Worm (Caenorhabditis elegans) whole organism, young adult: ENCODE results near the gene F26F12.3.

Source experiments
- B0261.1 ChIP-seq: sonication (generic microtip); optimal IDR thresholded peaks from 2 replicates; lab custom pipeline; 2016; ENCODE audit warnings: mild to moderate bottlenecking, missing genetic modification characterization, moderate library complexity, missing compliant biosample characterization
- C06A6.2 ChIP-seq: fragments of 200-800 bp; sonication (Bioruptor generic); conservative IDR thresholded peaks from 2 replicates; pipeline ENCODE4 v1.3.6; 2022; ENCODE audit warnings: missing genetic modification characterization, missing compliant biosample characterization
- C17E4.6 ChIP-seq: fragments of 200-800 bp; sonication (Bioruptor generic); IDR thresholded peaks from 2 replicates; pipeline ENCODE4 v1.3.6; 2022; ENCODE audit warnings: missing genetic modification reagents, missing genetic modification characterization, missing compliant biosample characterization
- D2030.7 ChIP-seq: fragments of 200-800 bp; sonication (Bioruptor generic); IDR thresholded peaks from 2 replicates; pipeline ENCODE4 v1.3.6; 2022; ENCODE audit warnings: missing genetic modification reagents, missing genetic modification characterization, missing compliant biosample characterization
- F33H1.4 ChIP-seq: fragments of 200-800 bp; sonication (Bioruptor generic); IDR thresholded peaks from 2 replicates; pipeline ENCODE4 v1.3.6; 2022; ENCODE audit warnings: missing genetic modification reagents, missing genetic modification characterization, missing compliant biosample characterization
- F52B5.7 ChIP-seq: sonication (generic microtip); optimal IDR thresholded peaks from 2 replicates; lab custom pipeline; 2016; ENCODE audit warnings: mild to moderate bottlenecking, missing genetic modification characterization, missing compliant biosample characterization
- K11D2.4 ChIP-seq: fragments of 200-800 bp; sonication (Bioruptor generic); IDR thresholded peaks from 2 replicates; pipeline ENCODE4 v1.3.6; 2022; ENCODE audit warnings: missing genetic modification reagents, missing genetic modification characterization, missing compliant biosample characterization
- K12H6.12 ChIP-seq: fragments of 200-800 bp; sonication (Bioruptor generic); optimal IDR thresholded peaks from 2 replicates; lab custom pipeline; 2018; ENCODE audit warnings: mild to moderate bottlenecking, missing genetic modification characterization, missing compliant biosample characterization
- Y53F4B.3 ChIP-seq: fragments of 200-800 bp; sonication (Bioruptor generic); IDR thresholded peaks from 2 replicates; pipeline ENCODE4 v1.3.6; 2022; ENCODE audit warnings: missing genetic modification reagents, missing genetic modification characterization, missing compliant biosample characterization
- Y67H2A.10 ChIP-seq: fragments of 200-800 bp; sonication (Bioruptor generic); conservative IDR thresholded peaks from 2 replicates; pipeline ENCODE4 v1.3.6; 2022; ENCODE audit warnings: missing genetic modification reagents, missing genetic modification characterization, missing compliant biosample characterization
- Y79H2A.3 ChIP-seq: fragments of 200-800 bp; sonication (Bioruptor generic); conservative IDR thresholded peaks from 2 replicates; pipeline ENCODE4 v1.3.6; 2022; ENCODE audit warnings: missing genetic modification reagents, missing genetic modification characterization, missing compliant biosample characterization
- akir-1 ChIP-seq: fragments of 200-800 bp; sonication (Bioruptor generic); optimal IDR thresholded peaks from 2 replicates; lab custom pipeline; 2018; ENCODE audit warnings: mild to moderate bottlenecking, missing genetic modification characterization, moderate library complexity, missing compliant biosample characterization
- athp-1 ChIP-seq: sonication (generic microtip); optimal IDR thresholded peaks from 2 replicates; lab custom pipeline; 2017; ENCODE audit warnings: mild to moderate bottlenecking, missing genetic modification characterization, missing compliant biosample characterization
- ccch-3 ChIP-seq: fragments of 200-800 bp; sonication (Bioruptor generic); optimal IDR thresholded peaks from 2 replicates; lab custom pipeline; 2018; ENCODE audit warnings: mild to moderate bottlenecking, missing genetic modification characterization, missing compliant biosample characterization
- cebp-1 ChIP-seq, 2 experiments: fragments of 200-800 bp in 1 of 2; sonication (Bioruptor generic) in 1 of 2; sonication (generic microtip) in 1 of 2; IDR thresholded peaks in 1 of 2; optimal IDR thresholded peaks in 1 of 2; 2 replicates each; pipeline versions ENCODE4 v1.3.6 to Lab custom; 2017 to 2022; ENCODE audit warnings: missing compliant biosample characterization in 2 of 2, missing genetic modification characterization in 2 of 2, mild to moderate bottlenecking in 1 of 2, missing genetic modification reagents in 1 of 2, moderate library complexity in 1 of 2
- cebp-2 ChIP-seq: fragments of 200-800 bp; sonication (Bioruptor generic); IDR thresholded peaks from 2 replicates; pipeline ENCODE4 v1.3.6; 2022; ENCODE audit warnings: missing genetic modification characterization, missing compliant biosample characterization
- ceh-40 ChIP-seq: fragments of 200-800 bp; sonication (Bioruptor generic); IDR thresholded peaks from 2 replicates; pipeline ENCODE4 v1.3.6; 2022; ENCODE audit warnings: missing genetic modification characterization, missing compliant biosample characterization
- ceh-58 ChIP-seq: fragments of 200-800 bp; sonication (Bioruptor generic); IDR thresholded peaks from 2 replicates; pipeline ENCODE4 v1.3.6; 2022; ENCODE audit warnings: missing genetic modification characterization, missing compliant biosample characterization
- ceh-79 ChIP-seq: sonication (generic microtip); optimal IDR thresholded peaks from 2 replicates; lab custom pipeline; 2017; ENCODE audit warnings: mild to moderate bottlenecking, missing genetic modification characterization, missing compliant biosample characterization
- chd-7 ChIP-seq: sonication (generic microtip); optimal IDR thresholded peaks from 2 replicates; lab custom pipeline; 2016; ENCODE audit warnings: mild to moderate bottlenecking, missing genetic modification characterization, moderate library complexity, missing compliant biosample characterization
- die-1 ChIP-seq: sonication (generic microtip); optimal IDR thresholded peaks from 2 replicates; lab custom pipeline; 2016; ENCODE audit warnings: missing genotype, mild to moderate bottlenecking, missing genetic modification characterization, missing compliant biosample characterization
- dox-1 ChIP-seq: fragments of 200-800 bp; sonication (Bioruptor generic); IDR thresholded peaks from 2 replicates; pipeline ENCODE4 v1.3.6; 2022; ENCODE audit warnings: missing genetic modification reagents, missing genetic modification characterization, missing compliant biosample characterization
- egl-18 ChIP-seq: fragments of 200-800 bp; sonication (Bioruptor generic); IDR thresholded peaks from 2 replicates; pipeline ENCODE4 v1.3.6; 2022; ENCODE audit warnings: missing genetic modification reagents, missing genetic modification characterization, missing compliant biosample characterization
- ets-4 ChIP-seq: fragments of 200-800 bp; sonication (Bioruptor generic); optimal IDR thresholded peaks from 2 replicates; lab custom pipeline; 2018; ENCODE audit warnings: mild to moderate bottlenecking, missing genetic modification characterization, missing compliant biosample characterization
- hlh-12 ChIP-seq: sonication (generic microtip); optimal IDR thresholded peaks from 2 replicates; lab custom pipeline; 2016; ENCODE audit warnings: missing genetic modification characterization, missing compliant biosample characterization
- hlh-26 ChIP-seq: fragments of 200-800 bp; sonication (Bioruptor generic); conservative IDR thresholded peaks from 2 replicates; pipeline ENCODE4 v1.3.6; 2022; ENCODE audit warnings: missing genetic modification reagents, missing genetic modification characterization, missing compliant biosample characterization
- hmg-1.2 ChIP-seq: fragments of 200-800 bp; sonication (Bioruptor generic); IDR thresholded peaks from 2 replicates; pipeline ENCODE4 v1.3.6; 2022; ENCODE audit warnings: missing genetic modification reagents, missing genetic modification characterization, missing compliant biosample characterization
- hmg-20 ChIP-seq: fragments of 200-800 bp; sonication (Bioruptor generic); IDR thresholded peaks from 2 replicates; pipeline ENCODE4 v1.3.6; 2022; ENCODE audit warnings: missing genetic modification reagents, missing genetic modification characterization, missing compliant biosample characterization
- lin-26 ChIP-seq: fragments of 200-800 bp; sonication (Bioruptor generic); IDR thresholded peaks from 2 replicates; pipeline ENCODE4 v1.3.6; 2022; ENCODE audit warnings: missing genetic modification reagents, missing genetic modification characterization, missing compliant biosample characterization
- lin-40 ChIP-seq: sonication (generic microtip); optimal IDR thresholded peaks from 2 replicates; lab custom pipeline; 2016; ENCODE audit warnings: missing genetic modification characterization, mild to moderate bottlenecking, missing compliant biosample characterization, missing genotype, missing genetic modification reagents
- lsy-27 ChIP-seq: sonication (generic microtip); optimal IDR thresholded peaks from 2 replicates; lab custom pipeline; 2017; ENCODE audit warnings: missing genetic modification characterization, mild to moderate bottlenecking, missing compliant biosample characterization, antibody characterized with exemption, missing genotype, borderline replicate concordance; ENCODE audit not compliant: insufficient read depth
- mcd-1 ChIP-seq: fragments of 200-800 bp; sonication (Bioruptor generic); IDR thresholded peaks from 2 replicates; pipeline ENCODE4 v1.3.6; 2022; ENCODE audit warnings: missing genetic modification reagents, missing genetic modification characterization, missing compliant biosample characterization
- mel-28 ChIP-seq: sonication (generic microtip); optimal IDR thresholded peaks from 2 replicates; lab custom pipeline; 2016; ENCODE audit warnings: borderline replicate concordance, mild to moderate bottlenecking, missing genetic modification characterization, missing compliant biosample characterization
- mxl-1 ChIP-seq: sonication (generic microtip); optimal IDR thresholded peaks from 2 replicates; lab custom pipeline; 2016; ENCODE audit warnings: missing genetic modification characterization, missing compliant biosample characterization
- nfya-1 ChIP-seq: sonication (generic microtip); optimal IDR thresholded peaks from 2 replicates; lab custom pipeline; 2017; ENCODE audit warnings: antibody characterized with exemption, missing compliant biosample characterization, missing genetic modification characterization, borderline replicate concordance; ENCODE audit not compliant: insufficient read depth
- nhr-80 ChIP-seq: sonication (generic microtip); optimal IDR thresholded peaks from 2 replicates; lab custom pipeline; 2016; ENCODE audit warnings: missing genetic modification characterization, missing compliant biosample characterization
- pha-4 ChIP-seq: fragments of 150-350 bp; sonication (generic microtip); optimal IDR thresholded peaks from 2 replicates; lab custom pipeline; 2014; ENCODE audit warnings: missing biosample characterization, missing genetic modification reagents, missing genetic modification characterization
- rcor-1 ChIP-seq: fragments of 200-800 bp; sonication (Bioruptor generic); IDR thresholded peaks from 2 replicates; pipeline ENCODE4 v1.3.6; 2022; ENCODE audit warnings: missing genetic modification reagents, missing genetic modification characterization, missing compliant biosample characterization
- snpc-1.1 ChIP-seq: sonication (generic microtip); optimal IDR thresholded peaks from 2 replicates; lab custom pipeline; 2017; ENCODE audit warnings: missing genetic modification characterization, mild to moderate bottlenecking, missing compliant biosample characterization, antibody characterized with exemption, moderate library complexity, missing genotype, missing genetic modification reagents; ENCODE audit not compliant: insufficient read depth
- somi-1 ChIP-seq: fragments of 200-800 bp; sonication (Bioruptor generic); optimal IDR thresholded peaks from 2 replicates; lab custom pipeline; 2018; ENCODE audit warnings: mild to moderate bottlenecking, missing genetic modification characterization, missing compliant biosample characterization
- sptf-2 ChIP-seq: fragments of 200-800 bp; sonication (Bioruptor generic); optimal IDR thresholded peaks from 2 replicates; lab custom pipeline; 2018; ENCODE audit warnings: mild to moderate bottlenecking, missing genetic modification characterization, missing compliant biosample characterization
- tbp1 ChIP-seq: fragments of 200-800 bp; sonication (Bioruptor generic); optimal IDR thresholded peaks from 2 replicates; lab custom pipeline; 2018; ENCODE audit warnings: mild to moderate bottlenecking, missing genetic modification characterization, missing compliant biosample characterization
- tbx-9 ChIP-seq: sonication (generic microtip); optimal IDR thresholded peaks from 2 replicates; lab custom pipeline; 2016; ENCODE audit warnings: borderline replicate concordance, missing genetic modification characterization, inconsistent platforms, missing compliant biosample characterization
- unc-130 ChIP-seq: sonication (generic microtip); optimal IDR thresholded peaks from 2 replicates; lab custom pipeline; 2016; ENCODE audit warnings: missing genetic modification reagents, missing genetic modification characterization, missing compliant biosample characterization
- unc-62 ChIP-seq: fragments of 150-350 bp; optimal IDR thresholded peaks from 2 replicates; lab custom pipeline; 2014; ENCODE audit warnings: missing biosample characterization, missing genetic modification reagents, missing genetic modification characterization
- ztf-18 ChIP-seq: sonication (generic microtip); optimal IDR thresholded peaks from 2 replicates; lab custom pipeline; 2016; ENCODE audit warnings: missing genotype, mild to moderate bottlenecking, missing genetic modification characterization, missing compliant biosample characterization
- ztf-22 ChIP-seq: fragments of 200-800 bp; sonication (Bioruptor generic); optimal IDR thresholded peaks from 2 replicates; lab custom pipeline; 2018; ENCODE audit warnings: mild to moderate bottlenecking, missing genetic modification characterization, moderate library complexity, missing compliant biosample characterization
- ztf-25 ChIP-seq: fragments of 200-800 bp; sonication (Bioruptor generic); IDR thresholded peaks from 2 replicates; pipeline ENCODE4 v1.3.6; 2022; ENCODE audit warnings: missing genetic modification reagents, missing genetic modification characterization, missing compliant biosample characterization
- ztf-26 ChIP-seq: sonication (generic microtip); optimal IDR thresholded peaks from 2 replicates; lab custom pipeline; 2017; ENCODE audit warnings: missing genetic modification characterization, missing compliant biosample characterization

The F26F12.3 gene

DNA sequence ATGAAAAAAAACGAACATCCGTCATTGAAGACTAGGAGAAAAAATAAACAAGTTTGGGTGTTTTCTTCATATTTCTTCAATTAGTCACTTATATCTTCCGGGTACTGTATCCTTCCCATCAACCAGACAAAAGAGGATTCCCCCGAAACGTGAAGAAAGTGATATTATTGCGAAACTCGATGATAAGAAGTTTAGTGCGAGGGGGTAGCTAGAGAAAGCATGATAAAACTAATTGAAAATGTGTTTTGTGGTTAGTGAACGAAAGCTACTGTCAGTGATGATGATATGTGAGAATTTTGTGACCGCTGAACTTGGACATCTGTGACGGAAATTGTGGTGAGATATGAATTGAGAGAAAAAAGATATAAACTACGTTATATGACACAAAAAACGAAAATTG is 22.6 kb downstream of the F26F12.3 start:
- TF ChIP-seq ztf-25 (GFP tag; lab: Robert Waterston, UW) (no peak), mcd-1 (no peak), lin-40 (peak; percentile 70), athp-1 (no peak), C17E4.6 (GFP tag; lab: Robert Waterston, UW) (no peak), ceh-58 (GFP tag; lab: Robert Waterston, UW) (no peak), somi-1 (GFP tag; lab: Kevin White, UChicago) (peak; percentile 67), hlh-26 (GFP tag; lab: Robert Waterston, UW) (no peak), ceh-40 (GFP tag; lab: Robert Waterston, UW) (no peak), ccch-3 (no peak), Y79H2A.3 (GFP tag; lab: Robert Waterston, UW) (no peak), nhr-80 (tag; lab: Kevin White, UChicago) (peak; percentile 85), tbx-9 (tag; lab: Kevin White, UChicago) (no peak), ztf-22 (no peak), Y53F4B.3 (GFP tag; lab: Robert Waterston, UW) (no peak), F33H1.4 (GFP tag; lab: Robert Waterston, UW) (no peak), mel-28 (no peak), die-1 (peak; percentile 14), hlh-12 (no peak), sptf-2 (GFP tag; lab: Kevin White, UChicago) (no peak), D2030.7 (no peak), hmg-20 (GFP tag; lab: Robert Waterston, UW) (no peak), F52B5.7 (tag; lab: Kevin White, UChicago) (no peak), ets-4 (GFP tag; lab: Kevin White, UChicago) (no peak), unc-130 (GFP tag; lab: Kevin White, UChicago) (no peak), ztf-26 (peak; percentile 62), lin-26 (GFP tag; lab: Robert Waterston, UW) (no peak), nfya-1 (no peak), dox-1 (GFP tag; lab: Robert Waterston, UW) (0 out of 2 replicates have a peak, but pooled peaks have one; percentile 16), cebp-2 (GFP tag; lab: Robert Waterston, UW) (no peak), hmg-1.2 (GFP tag; lab: Robert Waterston, UW) (no peak), snpc-1.1 (tag; lab: Kevin White, UChicago) (no peak), K11D2.4 (GFP tag; lab: Robert Waterston, UW) (0 out of 2 replicates have a peak, but pooled peaks have one; percentile 32), ztf-18 (tag; lab: Kevin White, UChicago) (no peak), cebp-1 (GFP tag; IDR thresholded peaks at IDR 0.05; lab: Robert Waterston, UW) (peak; percentile 61; the same call in 1 of the 2 replicates), cebp-1 (tag; optimal IDR thresholded peaks at IDR 0.05; lab: Kevin White, UChicago) (peak; percentile 87), K12H6.12 (tag; lab: Kevin White, UChicago) (no peak), ceh-79 (tag; lab: Kevin White, UChicago) (no peak), rcor-1 (GFP tag; lab: Robert Waterston, UW) (no peak), C06A6.2 (no peak), pha-4 (tag; lab: Kevin White, UChicago) (no peak), chd-7 (tag; lab: Kevin White, UChicago) (no peak), tbp1 (GFP tag; lab: Kevin White, UChicago) (no peak), Y67H2A.10 (no peak), mxl-1 (no peak), B0261.1 (no peak), akir-1 (GFP tag; lab: Kevin White, UChicago) (no peak), lsy-27 (tag; lab: Kevin White, UChicago) (no peak), unc-62 (GFP tag; lab: Kevin White, UChicago) (no peak), egl-18 (no peak)
